Fruit fly (Drosophila melanogaster): ENCODE measurements around the gene tacc.

Gene tacc

dm6 chr3R:4775371-4775770 is 26.5 kb upstream of the tacc start (continued):
- TF ChIP-seq CG11723 (GFP tag; optimal IDR thresholded peaks at IDR 0.05) (no peak), Ptx1 (GFP tag; IDR thresholded peaks at IDR 0.05) (peak; percentile 40; the same call in 1 of the 2 replicates), lola (GFP tag; optimal IDR thresholded peaks at IDR 0.05) (no peak), pb (GFP tag; optimal IDR thresholded peaks at IDR 0.05) (no peak), Oli (tag; optimal IDR thresholded peaks at IDR 0.05) (no peak), slp2 (GFP tag; optimal IDR thresholded peaks at IDR 0.05) (no peak), CG14860 (GFP tag; IDR thresholded peaks at IDR 0.05; ENCODE audit: partially characterized antibody) (no peak), bab2 (GFP tag; optimal IDR thresholded peaks at IDR 0.05) (peak; percentile 20), CG15696 (tag; optimal IDR thresholded peaks at IDR 0.05) (no peak), Vsx1 (GFP tag; optimal IDR thresholded peaks at IDR 0.05) (no peak), crc (GFP tag; optimal IDR thresholded peaks at IDR 0.05) (no peak), phol (tag; optimal IDR thresholded peaks at IDR 0.05) (peak; percentile 65), Ssrp (tag; optimal IDR thresholded peaks at IDR 0.05) (peak; percentile 28), Max (GFP tag; optimal IDR thresholded peaks at IDR 0.05) (no peak), HmgD (GFP tag; optimal IDR thresholded peaks at IDR 0.05) (peak; percentile 27), CG10959 (GFP tag; IDR thresholded peaks at IDR 0.05) (no peak), CG10147 (GFP tag; optimal IDR thresholded peaks at IDR 0.05) (no peak), exex (tag; optimal IDR thresholded peaks at IDR 0.05) (no peak), CG18619 (GFP tag; optimal IDR thresholded peaks at IDR 0.05) (no peak), CG6689 (GFP tag; IDR thresholded peaks at IDR 0.05) (no peak), CG11093 (GFP tag; IDR thresholded peaks at IDR 0.05) (no peak), NK7.1 (GFP tag; optimal IDR thresholded peaks at IDR 0.05) (no peak), YL-1 (GFP tag; optimal IDR thresholded peaks at IDR 0.05) (peak; percentile 66), repo (GFP tag; optimal IDR thresholded peaks at IDR 0.05) (no peak), CG6791 (GFP tag; IDR thresholded peaks at IDR 0.05; ENCODE audit: partially characterized antibody) (no peak), CG31224 (GFP tag; IDR thresholded peaks at IDR 0.05) (no peak), dati (GFP tag; IDR thresholded peaks at IDR 0.05) (no peak), ewg (GFP tag; optimal IDR thresholded peaks at IDR 0.05) (peak; percentile 11), gcm2 (GFP tag; optimal IDR thresholded peaks at IDR 0.05) (no peak), Atf6 (GFP tag; IDR thresholded peaks at IDR 0.05) (no peak), CG7839 (tag; optimal IDR thresholded peaks at IDR 0.05) (peak; percentile 58), CG14667 (GFP tag; IDR thresholded peaks at IDR 0.05) (no peak), CG2120 (GFP tag; optimal IDR thresholded peaks at IDR 0.05) (peak; percentile 61), Nf-YA (GFP tag; IDR thresholded peaks at IDR 0.05) (no peak), CG18011 (GFP tag; optimal IDR thresholded peaks at IDR 0.05) (no peak), CG12942 (GFP tag; optimal IDR thresholded peaks at IDR 0.05) (no peak), slbo (GFP tag; IDR thresholded peaks at IDR 0.05) (peak; percentile 59; the same call in 1 of the 2 replicates), CG33213 (GFP tag; optimal IDR thresholded peaks at IDR 0.05) (peak; percentile 44), fd102C (GFP tag; optimal IDR thresholded peaks at IDR 0.05) (no peak), oc (tag; optimal IDR thresholded peaks at IDR 0.05) (no peak), tio (GFP tag; optimal IDR thresholded peaks at IDR 0.05) (no peak), CG10274 (GFP tag; optimal IDR thresholded peaks at IDR 0.05) (no peak), Bdp1 (GFP tag; optimal IDR thresholded peaks at IDR 0.05) (no peak), inv (GFP tag; IDR thresholded peaks at IDR 0.05; ENCODE audit: partially characterized antibody) (no peak), gem (tag; optimal IDR thresholded peaks at IDR 0.05) (no peak), tx (GFP tag; optimal IDR thresholded peaks at IDR 0.05) (no peak), CG8290 (GFP tag; optimal IDR thresholded peaks at IDR 0.05) (peak; percentile 35), CG8290 (tag; optimal IDR thresholded peaks at IDR 0.05) (no peak), jigr1 (GFP tag; IDR thresholded peaks at IDR 0.05) (no peak), vfl (GFP tag; optimal IDR thresholded peaks at IDR 0.05) (no peak), CG1832 (GFP tag; optimal IDR thresholded peaks at IDR 0.05) (no peak), kni (GFP tag; optimal IDR thresholded peaks at IDR 0.05) (no peak)

Measured in whole organism, embryonic.